Worm (Caenorhabditis elegans) whole organism, early embryonic: ENCODE measurements around the gene C06C6.7.

Experiments used
- aly-1 ChIP-seq: sonication (generic microtip); optimal IDR thresholded peaks from 2 replicates; lab custom pipeline; 2016; ENCODE audit warnings: missing genetic modification characterization, missing compliant biosample characterization
- ama-1 ChIP-seq: fragments of 150-350 bp; optimal IDR thresholded peaks from 2 replicates; lab custom pipeline; 2014

- TF ChIP-seq aly-1: no peak
- no peak for TF ChIP-seq ama-1
Observed at ce11 chrV:16023051-16023450, 31.1 kb downstream of the C06C6.7 start, which contains the start of gene cwc-15.
